Fruit fly (Drosophila melanogaster): ENCODE data around the gene Oli.

The Oli gene

DNA sequence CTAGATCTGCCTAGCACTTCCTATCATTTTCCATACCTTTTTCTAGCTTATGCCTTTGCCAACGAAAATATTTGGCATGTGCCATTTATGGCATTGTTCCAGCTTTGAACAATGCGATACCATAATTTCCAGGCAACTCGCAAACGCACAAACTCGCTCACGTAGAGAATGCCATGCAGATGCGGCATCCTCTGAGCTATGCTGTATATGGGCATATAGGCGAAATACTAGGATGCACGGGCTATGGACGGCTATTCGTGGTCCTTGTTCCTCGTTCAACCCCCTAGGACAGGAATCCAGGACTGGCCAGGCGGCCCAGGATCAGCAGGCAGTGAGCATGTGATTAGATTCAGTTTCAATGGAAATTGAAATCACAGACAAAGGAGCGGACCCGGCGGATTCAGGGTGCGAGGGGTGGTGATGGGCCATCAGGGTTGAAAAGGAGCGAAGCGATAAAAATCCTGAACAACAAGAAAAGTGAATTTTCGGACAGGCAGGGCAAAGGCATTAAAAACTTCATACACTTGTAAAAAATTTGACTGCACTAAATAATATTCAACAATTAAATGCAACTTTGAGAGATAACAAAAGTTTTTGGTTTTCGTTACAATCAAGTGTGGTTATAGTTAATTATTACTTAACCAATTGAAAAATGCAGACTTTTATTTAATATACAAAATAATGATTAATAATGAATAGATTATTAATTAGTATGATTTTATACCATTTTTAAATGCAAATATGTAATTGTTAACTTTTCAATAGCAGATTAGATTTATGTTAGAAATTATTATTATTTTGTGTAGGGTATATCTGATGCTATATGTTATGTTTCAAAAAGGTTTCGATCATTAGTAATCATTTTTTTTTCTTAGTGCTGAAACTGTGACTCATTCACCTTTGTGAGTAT is 556 bp upstream of the Oli start (continued):
- TF ChIP-seq CG2712 (tag; optimal IDR thresholded peaks at IDR 0.05), result peak; percentile 79
- peak; percentile 82 for TF ChIP-seq CG2678 (tag; optimal IDR thresholded peaks at IDR 0.05)
- TF ChIP-seq corto (GFP tag; optimal IDR thresholded peaks at IDR 0.05), result no peak
- peak; percentile 72 for TF ChIP-seq grau (tag; optimal IDR thresholded peaks at IDR 0.05)
- peak; percentile 75 for TF ChIP-seq zf30C (GFP tag; optimal IDR thresholded peaks at IDR 0.05)
- peak; percentile 52 for TF ChIP-seq CG15269 (tag; optimal IDR thresholded peaks at IDR 0.05)
- no peak for TF ChIP-seq CG11695 (GFP tag; IDR thresholded peaks at IDR 0.05)
- TF ChIP-seq Kr (GFP tag; optimal IDR thresholded peaks at IDR 0.05), result no peak
- TF ChIP-seq psq (GFP tag; optimal IDR thresholded peaks at IDR 0.05), result no peak
- TF ChIP-seq Ptx1 (GFP tag; IDR thresholded peaks at IDR 0.05), result peak; percentile 41; the same call in 1 of the 2 replicates
- TF ChIP-seq CG8924 (tag; optimal IDR thresholded peaks at IDR 0.05), result peak; percentile 68
- 0 out of 3 replicates have a peak, but pooled peaks have one; percentile 45 for TF ChIP-seq Dbx (GFP tag; IDR thresholded peaks at IDR 0.05)
- peak; percentile 82 for TF ChIP-seq CG11504 (tag; optimal IDR thresholded peaks at IDR 0.05)
- TF ChIP-seq eve (GFP tag; optimal IDR thresholded peaks at IDR 0.05), result no peak
- TF ChIP-seq ranshi (GFP tag; IDR thresholded peaks at IDR 0.05), result no peak
- TF ChIP-seq Opbp (GFP tag; IDR thresholded peaks at IDR 0.05; ENCODE audit: partially characterized antibody), result no peak
- peak; percentile 57 for TF ChIP-seq CG10147 (GFP tag; optimal IDR thresholded peaks at IDR 0.05)
- peak; percentile 79 for TF ChIP-seq CG14710 (tag; optimal IDR thresholded peaks at IDR 0.05)
- TF ChIP-seq CG17359 (tag; optimal IDR thresholded peaks at IDR 0.05), result peak; percentile 29
- no peak for TF ChIP-seq CG32767 (GFP tag; IDR thresholded peaks at IDR 0.05)
- no peak for TF ChIP-seq Dll (GFP tag; IDR thresholded peaks at IDR 0.05; ENCODE audit: partially characterized antibody)
- TF ChIP-seq CG4617 (GFP tag; optimal IDR thresholded peaks at IDR 0.05; ENCODE audit: borderline replicate concordance), result no peak
- TF ChIP-seq sc (optimal IDR thresholded peaks at IDR 0.05), result no peak
- TF ChIP-seq sc (GFP tag; optimal IDR thresholded peaks at IDR 0.05), result peak; percentile 36
- no peak for TF ChIP-seq Side (GFP tag; optimal IDR thresholded peaks at IDR 0.05)
- TF ChIP-seq TFAM (GFP tag; optimal IDR thresholded peaks at IDR 0.05), result no peak
- TF ChIP-seq Spps (tag; optimal IDR thresholded peaks at IDR 0.05), result peak; percentile 13
- no peak for TF ChIP-seq tx (GFP tag; optimal IDR thresholded peaks at IDR 0.05)
- TF ChIP-seq Bteb2 (GFP tag; optimal IDR thresholded peaks at IDR 0.05), result no peak
- TF ChIP-seq mirr (GFP tag; optimal IDR thresholded peaks at IDR 0.05), result peak; percentile 14
- 0 out of 2 replicates have a peak, but pooled peaks have one; percentile 31 for TF ChIP-seq Xrp1 (GFP tag; IDR thresholded peaks at IDR 0.05)
- no peak for TF ChIP-seq Dek (tag; optimal IDR thresholded peaks at IDR 0.05)
- 0 out of 2 replicates have a peak, but pooled peaks have one; percentile 20 for TF ChIP-seq CG6272 (GFP tag; IDR thresholded peaks at IDR 0.05)
- TF ChIP-seq CG4820 (GFP tag; optimal IDR thresholded peaks at IDR 0.05), result peak; percentile 32
- no peak for TF ChIP-seq wor (GFP tag; IDR thresholded peaks at IDR 0.05)
- no peak for TF ChIP-seq CG5245 (GFP tag; optimal IDR thresholded peaks at IDR 0.05)
- no peak for TF ChIP-seq lbe (GFP tag; optimal IDR thresholded peaks at IDR 0.05)
- no peak for TF ChIP-seq HLH3B (GFP tag; IDR thresholded peaks at IDR 0.05)
- TF ChIP-seq sisA (GFP tag; IDR thresholded peaks at IDR 0.05), result no peak
- TF ChIP-seq kay (GFP tag; optimal IDR thresholded peaks at IDR 0.05), result peak; percentile 17
- no peak for TF ChIP-seq aop (GFP tag; IDR thresholded peaks at IDR 0.05)
- TF ChIP-seq CG10462 (GFP tag; optimal IDR thresholded peaks at IDR 0.05), result no peak
- peak; percentile 55 for TF ChIP-seq CG17385 (GFP tag; optimal IDR thresholded peaks at IDR 0.05)
- no peak for TF ChIP-seq D (optimal IDR thresholded peaks at IDR 0.05)
- TF ChIP-seq D (GFP tag; optimal IDR thresholded peaks at IDR 0.05), result no peak
- no peak for TF ChIP-seq h (optimal IDR thresholded peaks at IDR 0.05)
- TF ChIP-seq Elba2 (GFP tag; optimal IDR thresholded peaks at IDR 0.05), result no peak
- peak; percentile 82 for TF ChIP-seq gem (tag; optimal IDR thresholded peaks at IDR 0.05)
- TF ChIP-seq CG13424 (tag; optimal IDR thresholded peaks at IDR 0.05), result peak; percentile 69
- peak; percentile 13 for TF ChIP-seq CG13775 (GFP tag; optimal IDR thresholded peaks at IDR 0.05)

Measured in whole organism, embryonic.